Worm (Caenorhabditis elegans) whole organism, L1 larva: ENCODE results near the gene gop-1.

Source experiments
- C04F5.9 ChIP-seq: sonication (generic microtip); optimal IDR thresholded peaks from 2 replicates; lab custom pipeline; 2016; ENCODE audit warnings: missing genetic modification characterization, missing compliant biosample characterization
- C16A3.4 ChIP-seq: fragments of 150-350 bp; optimal IDR thresholded peaks from 2 replicates; lab custom pipeline; 2014; ENCODE audit warnings: missing biosample characterization, missing genetic modification characterization
- C34B4.2 ChIP-seq: sonication (generic microtip); optimal IDR thresholded peaks from 2 replicates; lab custom pipeline; 2017; ENCODE audit warnings: mild to moderate bottlenecking, missing genetic modification characterization, missing compliant biosample characterization
- aha-1 ChIP-seq: fragments of 150-350 bp; optimal IDR thresholded peaks from 2 replicates; lab custom pipeline; 2014; ENCODE audit warnings: missing biosample characterization, missing genetic modification characterization
- alr-1 ChIP-seq: fragments of 200-800 bp; sonication (Bioruptor generic); optimal IDR thresholded peaks from 2 replicates; lab custom pipeline; 2018; ENCODE audit warnings: borderline replicate concordance, mild to moderate bottlenecking, missing genetic modification characterization, missing compliant biosample characterization
- aly-2 ChIP-seq: fragments of 150-350 bp; optimal IDR thresholded peaks from 2 replicates; lab custom pipeline; 2014; ENCODE audit warnings: missing biosample characterization, missing genetic modification characterization
- ama-1 ChIP-seq: fragments of 150-350 bp; optimal IDR thresholded peaks from 2 replicates; lab custom pipeline; 2014
- blmp-1 ChIP-seq: fragments of 150-350 bp; optimal IDR thresholded peaks from 2 replicates; lab custom pipeline; 2014; ENCODE audit warnings: missing biosample characterization, missing genetic modification characterization
- ceh-8 ChIP-seq: fragments of 200-800 bp; sonication (Bioruptor generic); optimal IDR thresholded peaks from 2 replicates; lab custom pipeline; 2018; ENCODE audit warnings: mild to moderate bottlenecking, missing genetic modification characterization, moderate library complexity, missing compliant biosample characterization
- ceh-88 ChIP-seq: fragments of 200-800 bp; sonication (Bioruptor generic); IDR thresholded peaks from 2 replicates; pipeline ENCODE4 v1.3.6; 2022; ENCODE audit warnings: missing genetic modification characterization, missing compliant biosample characterization
- dsc-1 ChIP-seq: sonication (generic microtip); optimal IDR thresholded peaks from 2 replicates; lab custom pipeline; 2016; ENCODE audit warnings: mild to moderate bottlenecking, missing genetic modification characterization, missing compliant biosample characterization
- efl-1 ChIP-seq, 4 experiments: fragments of 150-350 bp; optimal IDR thresholded peaks in 3 of 4; peaks in 1 of 4; 1 replicate in 1 of 4; 2 replicates in 3 of 4; lab custom pipeline; 2014; ENCODE audit warnings: missing biosample characterization in 2 of 4, missing genetic modification characterization in 2 of 4, missing genetic modification reagents in 2 of 4
- efl-3 ChIP-seq: fragments of 200-800 bp; sonication (Bioruptor generic); optimal IDR thresholded peaks from 2 replicates; lab custom pipeline; 2018; ENCODE audit warnings: mild to moderate bottlenecking, missing genetic modification characterization, missing compliant biosample characterization
- elt-3 ChIP-seq, 6 experiments: fragments of 150-350 bp in 1 of 6; sonication (generic microtip); optimal IDR thresholded peaks; 2 replicates each; lab custom pipeline; 2017 to 2018; ENCODE audit warnings: missing biosample characterization in 6 of 6, missing genetic modification characterization in 6 of 6, inconsistent platforms in 1 of 6
- fkh-10 ChIP-seq: sonication (generic microtip); optimal IDR thresholded peaks from 2 replicates; lab custom pipeline; 2017; ENCODE audit warnings: missing biosample characterization, missing genetic modification reagents, missing genetic modification characterization
- fkh-8 ChIP-seq: sonication (generic microtip); optimal IDR thresholded peaks from 2 replicates; lab custom pipeline; 2016; ENCODE audit warnings: mild to moderate bottlenecking, missing genetic modification characterization, missing compliant biosample characterization
- fos-1 ChIP-seq: fragments of 150-350 bp; optimal IDR thresholded peaks from 2 replicates; lab custom pipeline; 2014; ENCODE audit warnings: missing biosample characterization, missing genetic modification characterization
- hlh-17 ChIP-seq: fragments of 200-800 bp; sonication (Bioruptor generic); optimal IDR thresholded peaks from 2 replicates; lab custom pipeline; 2018; ENCODE audit warnings: missing genetic modification characterization, mild to moderate bottlenecking, missing compliant biosample characterization, moderate library complexity, borderline replicate concordance
- irx-1 ChIP-seq: sonication (generic microtip); optimal IDR thresholded peaks from 2 replicates; lab custom pipeline; 2016; ENCODE audit warnings: missing genetic modification characterization, missing compliant biosample characterization
- jun-1 ChIP-seq: fragments of 150-350 bp; optimal IDR thresholded peaks from 2 replicates; lab custom pipeline; 2014; ENCODE audit warnings: missing biosample characterization, missing genetic modification reagents, missing genetic modification characterization
- lin-13 ChIP-seq: fragments of 150-350 bp; optimal IDR thresholded peaks from 2 replicates; lab custom pipeline; 2014; ENCODE audit warnings: missing biosample characterization, missing genetic modification reagents, missing genetic modification characterization
- lin-14 ChIP-seq: fragments of 200-800 bp; sonication (Bioruptor generic); optimal IDR thresholded peaks from 2 replicates; lab custom pipeline; 2018; ENCODE audit warnings: mild to moderate bottlenecking, missing genetic modification characterization, moderate library complexity, missing compliant biosample characterization
- lin-15B ChIP-seq: fragments of 150-350 bp; sonication (generic microtip); optimal IDR thresholded peaks from 3 replicates; lab custom pipeline; 2014; ENCODE audit warnings: missing biosample characterization, missing genetic modification characterization
- lin-35 ChIP-seq, 2 experiments: fragments of 150-350 bp; optimal IDR thresholded peaks; 2 replicates each; lab custom pipeline; 2014; ENCODE audit warnings: missing biosample characterization in 2 of 2, missing genetic modification characterization in 2 of 2, missing genetic modification reagents in 2 of 2
- lir-3 ChIP-seq: sonication (generic microtip); optimal IDR thresholded peaks from 2 replicates; lab custom pipeline; 2016; ENCODE audit warnings: mild to moderate bottlenecking, missing genetic modification characterization, moderate library complexity, missing compliant biosample characterization; ENCODE audit not compliant: poor library complexity
- lsy-2 ChIP-seq, 2 experiments: fragments of 150-350 bp; optimal IDR thresholded peaks; 2 replicates each; lab custom pipeline; 2014; ENCODE audit warnings: missing biosample characterization in 2 of 2, missing genetic modification characterization in 2 of 2
- mdl-1 ChIP-seq, 2 experiments: fragments of 150-350 bp; optimal IDR thresholded peaks; 2 replicates each; lab custom pipeline; 2014 to 2017; ENCODE audit warnings: missing biosample characterization in 2 of 2, missing genetic modification characterization in 2 of 2, inconsistent platforms in 1 of 2
- mep-1 ChIP-seq: fragments of 150-350 bp; optimal IDR thresholded peaks from 2 replicates; lab custom pipeline; 2014; ENCODE audit warnings: missing biosample characterization, missing genetic modification characterization
- nhr-11 ChIP-seq: fragments of 150-350 bp; optimal IDR thresholded peaks from 2 replicates; lab custom pipeline; 2014; ENCODE audit warnings: missing biosample characterization, missing genetic modification characterization
- nhr-19 ChIP-seq: fragments of 200-800 bp; sonication (Bioruptor generic); conservative IDR thresholded peaks from 2 replicates; pipeline ENCODE4 v1.3.6; 2022; ENCODE audit warnings: missing genetic modification characterization, missing compliant biosample characterization
- nhr-20 ChIP-seq: sonication (generic microtip); optimal IDR thresholded peaks from 2 replicates; lab custom pipeline; 2016; ENCODE audit warnings: mild to moderate bottlenecking, missing genetic modification characterization, missing compliant biosample characterization
- nhr-47 ChIP-seq: sonication (generic microtip); optimal IDR thresholded peaks from 2 replicates; lab custom pipeline; 2016; ENCODE audit warnings: mild to moderate bottlenecking, missing genetic modification characterization, moderate library complexity, missing compliant biosample characterization
- nhr-71 ChIP-seq: sonication (generic microtip); optimal IDR thresholded peaks from 2 replicates; lab custom pipeline; 2016; ENCODE audit warnings: mild to moderate bottlenecking, missing genetic modification characterization, moderate library complexity, missing compliant biosample characterization
- nhr-76 ChIP-seq: sonication (generic microtip); optimal IDR thresholded peaks from 2 replicates; lab custom pipeline; 2017; ENCODE audit warnings: missing biosample characterization, missing genetic modification characterization
- nhr-85 ChIP-seq: sonication (generic microtip); peaks from one replicate; lab custom pipeline; 2016; ENCODE audit warnings: missing genetic modification characterization, inconsistent platforms, missing compliant biosample characterization
- skn-1 ChIP-seq: fragments of 150-350 bp; optimal IDR thresholded peaks from 2 replicates; lab custom pipeline; 2014; ENCODE audit warnings: missing biosample characterization, missing genetic modification characterization
- sox-4 ChIP-seq: sonication (generic microtip); optimal IDR thresholded peaks from 2 replicates; lab custom pipeline; 2016; ENCODE audit warnings: missing genetic modification characterization, missing compliant biosample characterization
- swsn-7 ChIP-seq: sonication (generic microtip); optimal IDR thresholded peaks from 2 replicates; lab custom pipeline; 2016; ENCODE audit warnings: missing genetic modification characterization, missing compliant biosample characterization
- unc-130 ChIP-seq: fragments of 150-350 bp; optimal IDR thresholded peaks from 2 replicates; lab custom pipeline; 2017; ENCODE audit warnings: missing biosample characterization, missing genetic modification characterization, inconsistent platforms
- unc-30 ChIP-seq: sonication (generic microtip); optimal IDR thresholded peaks from 2 replicates; lab custom pipeline; 2017; ENCODE audit warnings: missing biosample characterization, missing genetic modification characterization
- unc-98 ChIP-seq: fragments of 200-800 bp; sonication (Bioruptor generic); IDR thresholded peaks from 2 replicates; pipeline ENCODE4 v1.3.6; 2022; ENCODE audit warnings: missing genetic modification characterization, missing compliant biosample characterization
- vab-15 ChIP-seq: sonication (generic microtip); optimal IDR thresholded peaks from 2 replicates; lab custom pipeline; 2017; ENCODE audit warnings: missing genotype, mild to moderate bottlenecking, missing genetic modification characterization, missing compliant biosample characterization
- xbp-1 ChIP-seq: sonication (generic microtip); optimal IDR thresholded peaks from 2 replicates; lab custom pipeline; 2016; ENCODE audit warnings: missing genetic modification characterization, missing compliant biosample characterization
- zag-1 ChIP-seq: fragments of 150-350 bp; optimal IDR thresholded peaks from 2 replicates; lab custom pipeline; 2014; ENCODE audit warnings: missing biosample characterization, missing genetic modification characterization
- zip-4 ChIP-seq: fragments of 200-800 bp; sonication (Bioruptor generic); optimal IDR thresholded peaks from 2 replicates; lab custom pipeline; 2018; ENCODE audit warnings: mild to moderate bottlenecking, missing genetic modification characterization, moderate library complexity, missing compliant biosample characterization
- ztf-11 ChIP-seq, 2 experiments: sonication (generic microtip); optimal IDR thresholded peaks; 2 replicates each; lab custom pipeline; 2016 to 2017; ENCODE audit warnings: missing genetic modification characterization in 2 of 2, missing biosample characterization in 1 of 2, missing compliant biosample characterization in 1 of 2

gop-1 gene

DNA sequence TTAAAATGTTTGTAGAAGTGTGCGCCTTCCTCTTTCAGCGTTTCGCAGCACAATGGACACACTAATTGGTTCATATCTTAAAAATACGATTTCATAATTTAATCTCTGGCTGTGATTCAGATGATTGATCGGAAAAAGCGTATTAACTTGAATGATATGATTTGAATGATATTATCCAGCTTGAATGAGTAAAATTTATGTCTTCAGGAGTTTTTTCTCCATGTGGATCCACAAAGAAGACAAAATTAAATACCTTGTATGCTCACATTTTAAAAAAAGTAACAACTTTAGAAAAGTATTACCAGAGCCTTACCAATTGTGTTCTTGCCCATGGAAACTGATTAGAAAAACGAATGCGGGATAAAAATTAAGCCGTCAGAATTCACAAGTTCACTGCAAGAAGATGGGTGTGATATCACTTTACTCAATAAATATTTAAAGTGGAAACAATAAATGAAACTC, 19.2 kb downstream of the gop-1 start, which contains the start of gene ztf-8 (continued):
- TF ChIP-seq hlh-17 (GFP tag; lab: Kevin White, UChicago) (no peak), blmp-1 (tag; lab: Kevin White, UChicago) (no peak), C34B4.2 (tag; lab: Kevin White, UChicago) (no peak), swsn-7 (tag; lab: Kevin White, UChicago) (peak; percentile 20), ceh-88 (GFP tag; lab: Robert Waterston, UW) (no peak), nhr-20 (tag; lab: Kevin White, UChicago) (peak; percentile 7), mep-1 (tag; lab: Kevin White, UChicago) (peak; percentile 40), nhr-11 (tag; lab: Kevin White, UChicago) (no peak), aha-1 (no peak), mdl-1 (tag; optimal IDR thresholded peaks at IDR 0.05; lab: Kevin White, UChicago) (no peak), irx-1 (tag; lab: Kevin White, UChicago) (no peak), lin-15B (tag; lab: Kevin White, UChicago) (no peak), aly-2 (tag; lab: Kevin White, UChicago) (peak; percentile 51), unc-130 (tag; lab: Kevin White, UChicago) (no peak), lin-14 (GFP tag; lab: Kevin White, UChicago) (no peak), zag-1 (tag; lab: Kevin White, UChicago) (no peak), C04F5.9 (tag; lab: Kevin White, UChicago) (no peak), alr-1 (tag; lab: Kevin White, UChicago) (no peak), ama-1 (lab: Kevin White, UChicago) (peak; percentile 87), vab-15 (tag; lab: Kevin White, UChicago) (no peak), nhr-76 (no peak), lir-3 (tag; lab: Kevin White, UChicago) (no peak), fos-1 (no peak), lin-13 (GFP tag; lab: Kevin White, UChicago) (no peak), jun-1 (no peak), ztf-11 (tag; optimal IDR thresholded peaks at IDR 0.05; lab: Kevin White, UChicago) (no peak)

DNA sequence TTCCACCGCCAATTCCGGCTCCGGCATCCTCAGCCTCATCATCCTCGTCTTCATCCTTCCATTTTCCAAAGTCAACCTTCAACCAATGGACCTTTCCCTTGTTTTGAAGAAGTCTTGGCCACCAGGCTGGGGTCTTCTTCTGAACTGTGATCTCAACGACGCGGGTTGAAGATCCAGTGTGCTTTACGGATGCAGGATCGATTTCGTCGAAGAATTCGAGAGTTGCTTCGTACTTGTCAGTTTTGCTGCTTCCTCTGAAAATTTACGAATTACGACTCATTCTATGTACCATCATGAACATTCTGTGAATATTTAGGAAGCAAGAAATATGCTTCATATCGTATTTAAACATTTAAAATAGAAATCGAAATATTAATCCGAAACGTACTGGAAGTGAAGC, 20.0 kb downstream of the gop-1 start:
- TF ChIP-seq fkh-8 (no peak), unc-130 (tag; lab: Kevin White, UChicago) (no peak), vab-15 (tag; lab: Kevin White, UChicago) (no peak), ceh-8 (no peak), fos-1 (no peak), mdl-1 (tag; optimal IDR thresholded peaks at IDR 0.05; lab: Kevin White, UChicago) (no peak), lin-14 (GFP tag; lab: Kevin White, UChicago) (no peak), nhr-85 (tag; lab: Kevin White, UChicago) (peak; percentile 30), zip-4 (GFP tag; lab: Kevin White, UChicago) (no peak), dsc-1 (tag; lab: Kevin White, UChicago) (no peak), efl-1 (optimal IDR thresholded peaks at IDR 0.05; lab: Kevin White, UChicago) (no peak), efl-1 (GFP tag; optimal IDR thresholded peaks at IDR 0.05 in 1 of 2; lab: Kevin White, UChicago) (peak in 1 of 2 experiments; percentile 37), fkh-10 (GFP tag; lab: Kevin White, UChicago) (no peak), unc-30 (tag; lab: Kevin White, UChicago) (no peak)

DNA sequence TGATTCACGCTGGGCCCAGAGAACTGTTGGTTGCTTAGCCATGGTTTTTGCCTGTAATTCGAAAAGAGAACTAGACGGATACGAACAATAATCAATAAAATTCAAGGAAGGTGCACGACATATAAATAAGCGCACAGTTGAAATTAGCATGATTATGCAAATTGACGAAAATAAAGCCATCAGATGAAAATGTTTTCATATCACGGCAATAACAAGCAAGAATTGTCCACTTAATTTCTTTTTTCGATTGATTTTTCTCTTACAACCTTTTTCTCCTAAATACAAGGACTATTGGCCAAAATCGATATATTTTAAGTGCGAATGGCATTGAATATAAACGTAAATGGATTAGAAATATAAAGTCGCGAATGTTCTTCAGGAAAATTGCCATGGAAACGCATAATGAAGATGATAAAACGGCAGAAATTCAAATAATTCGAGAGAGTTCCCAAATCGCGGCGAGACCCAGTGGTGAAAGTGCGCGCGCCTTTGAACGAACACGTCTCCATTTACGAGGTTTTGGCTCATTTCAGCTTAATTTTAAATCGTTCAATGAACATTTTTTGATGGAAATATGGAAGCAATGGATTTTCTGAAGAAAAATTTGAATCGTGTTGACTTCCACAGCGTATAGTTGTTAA, 20.6 kb downstream of the gop-1 start, which contains the start of the genes daf-41 and toc-1:
TSS of gene daf-41 (minus strand) at position 51 of the 641 bp plus-strand sequence.
TSS of gene toc-1 (plus strand) at position 537 of the 641 bp plus-strand sequence.
- peak; percentile 10 for TF ChIP-seq lin-15B (tag; lab: Kevin White, UChicago)
- no peak for TF ChIP-seq sox-4 (tag; lab: Kevin White, UChicago)
- TF ChIP-seq lin-35 (GFP tag; optimal IDR thresholded peaks at IDR 0.05; lab: Kevin White, UChicago) = peak; percentile 72 to 77
- peak; percentile 48 for TF ChIP-seq lin-13 (GFP tag; lab: Kevin White, UChicago)
- TF ChIP-seq skn-1 (tag; lab: Kevin White, UChicago) = peak; percentile 77
- peak in 1 of 6 experiments; percentile 20 for TF ChIP-seq elt-3 (tag; optimal IDR thresholded peaks at IDR 0.05; lab: Kevin White, UChicago)
- TF ChIP-seq mdl-1 (tag; optimal IDR thresholded peaks at IDR 0.05; lab: Kevin White, UChicago) = peak in 1 of 2 experiments; percentile 24
- TF ChIP-seq nhr-47 (tag; lab: Kevin White, UChicago) = peak; percentile 47
- peak; percentile 18; the same call in 1 of the 2 replicates for TF ChIP-seq nhr-19 (GFP tag; lab: Robert Waterston, UW)
- TF ChIP-seq jun-1 = peak; percentile 20
- TF ChIP-seq nhr-71 = peak; percentile 59
- peak; percentile 40 for TF ChIP-seq xbp-1 (tag; lab: Kevin White, UChicago)
- TF ChIP-seq nhr-11 (tag; lab: Kevin White, UChicago) = no peak
- no peak for TF ChIP-seq unc-98 (GFP tag; lab: Robert Waterston, UW)
- peak; percentile 69 to 73 for TF ChIP-seq lsy-2 (tag; optimal IDR thresholded peaks at IDR 0.05; lab: Kevin White, UChicago)
- TF ChIP-seq unc-130 (tag; lab: Kevin White, UChicago) = peak; percentile 17
- TF ChIP-seq efl-1 (optimal IDR thresholded peaks at IDR 0.05; lab: Kevin White, UChicago) = peak; percentile 50 to 68
- peak; percentile 68 to 91 for TF ChIP-seq efl-1 (GFP tag; optimal IDR thresholded peaks at IDR 0.05 in 1 of 2; lab: Kevin White, UChicago)
- TF ChIP-seq nhr-20 (tag; lab: Kevin White, UChicago) = peak; percentile 31
- TF ChIP-seq efl-3 (GFP tag; lab: Kevin White, UChicago) = no peak
- peak; percentile 57 for TF ChIP-seq C16A3.4 (tag; lab: Kevin White, UChicago)
